Worm (Caenorhabditis elegans) whole organism, mixed stage, embryonic: ENCODE measurements around the gene F39G3.4.

Experiments
- ces-1 ChIP-seq: fragments of 150-350 bp; optimal IDR thresholded peaks from 2 replicates; lab custom pipeline; 2014; ENCODE audit warnings: missing biosample characterization, missing genetic modification reagents, missing genetic modification characterization
- hlh-1 ChIP-seq: fragments of 150-350 bp; optimal IDR thresholded peaks from 2 replicates; lab custom pipeline; 2014; ENCODE audit warnings: missing biosample characterization, missing genetic modification reagents, missing genetic modification characterization
- lsy-2 ChIP-seq: fragments of 150-350 bp; optimal IDR thresholded peaks from 2 replicates; lab custom pipeline; 2014; ENCODE audit warnings: missing biosample characterization, missing genetic modification characterization
- mep-1 ChIP-seq: fragments of 150-350 bp; optimal IDR thresholded peaks from 2 replicates; lab custom pipeline; 2017; ENCODE audit warnings: missing biosample characterization, missing genetic modification reagents, missing genetic modification characterization, inconsistent platforms
- mls-2 ChIP-seq: sonication (generic microtip); optimal IDR thresholded peaks from 2 replicates; lab custom pipeline; 2016; ENCODE audit warnings: mild to moderate bottlenecking, missing genetic modification characterization, moderate library complexity, missing compliant biosample characterization
- nhr-12 ChIP-seq: fragments of 150-350 bp; optimal IDR thresholded peaks from 2 replicates; lab custom pipeline; 2014; ENCODE audit warnings: missing biosample characterization, missing genetic modification characterization
- nhr-28 ChIP-seq: fragments of 150-350 bp; optimal IDR thresholded peaks from 2 replicates; lab custom pipeline; 2014; ENCODE audit warnings: missing biosample characterization, missing genetic modification characterization
- pha-4 ChIP-seq: fragments of 150-350 bp; optimal IDR thresholded peaks from 2 replicates; lab custom pipeline; 2018; ENCODE audit warnings: missing biosample characterization, missing genetic modification reagents, missing genetic modification characterization
- snpc-4 ChIP-seq: fragments of 150-350 bp; optimal IDR thresholded peaks from 2 replicates; lab custom pipeline; 2014; ENCODE audit warnings: missing biosample characterization, missing genetic modification characterization
- unc-62 ChIP-seq: fragments of 150-350 bp; optimal IDR thresholded peaks from 2 replicates; lab custom pipeline; 2014; ENCODE audit warnings: missing biosample characterization, missing genetic modification reagents, missing genetic modification characterization

- TF ChIP-seq mls-2 (tag; lab: Kevin White, UChicago) (no peak), nhr-28 (tag; lab: Kevin White, UChicago) (no peak), hlh-1 (no peak), mep-1 (tag; lab: Kevin White, UChicago) (no peak), lsy-2 (tag; lab: Kevin White, UChicago) (no peak), nhr-12 (no peak), unc-62 (GFP tag; lab: Kevin White, UChicago) (no peak), ces-1 (GFP tag; lab: Kevin White, UChicago) (no peak), snpc-4 (no peak), pha-4 (tag; lab: Kevin White, UChicago) (no peak)
Observed at ce11 chrV:4724453-4724852, at the start of gene F39G3.4.
